Fruit fly (Drosophila melanogaster): Measurements from ENCODE around the gene CG46460.
A peak's percentile ranks its signal among the peaks of the same experiment; 100 is the strongest.

CG46460 gene

DNA sequence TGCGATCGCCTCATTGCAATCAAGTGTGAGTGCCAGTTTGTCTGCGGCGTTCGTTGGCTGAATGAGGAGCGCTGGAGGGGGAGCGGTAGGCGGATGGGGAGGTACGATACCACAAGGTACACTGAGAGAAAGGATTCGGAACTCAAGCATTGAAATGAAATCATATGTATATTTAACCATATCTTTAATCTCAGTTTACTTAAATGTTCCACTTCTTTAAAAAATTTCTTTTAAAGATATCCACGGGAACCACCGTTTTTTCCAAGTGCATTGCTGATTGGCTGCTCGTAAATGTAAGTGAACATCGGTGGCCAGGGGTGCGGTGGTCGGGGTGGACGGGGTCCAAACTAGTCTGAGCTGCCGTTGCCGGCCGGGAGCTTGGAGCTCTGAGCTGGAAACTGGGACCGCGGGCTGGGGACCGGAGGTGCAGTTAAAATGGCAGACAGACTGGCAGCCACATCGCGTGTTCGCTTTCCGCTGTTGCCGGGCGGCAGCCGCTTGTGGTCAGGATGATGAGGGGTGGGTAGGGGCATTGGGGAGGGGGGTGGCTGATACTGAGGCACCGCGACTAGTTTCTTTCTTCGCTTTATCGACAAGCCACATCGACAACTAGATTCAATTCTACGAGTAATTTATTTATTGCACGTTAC lies 1.2 kb upstream of the CG46460 start (continued):
- TF ChIP-seq Lpt (GFP tag; optimal IDR thresholded peaks at IDR 0.05), result peak; percentile 97
- TF ChIP-seq CG11762 (GFP tag; optimal IDR thresholded peaks at IDR 0.05; ENCODE audit: insufficient read depth), result peak; percentile 97
- peak; percentile 61 for TF ChIP-seq fkh (GFP tag; optimal IDR thresholded peaks at IDR 0.05)
- TF ChIP-seq dac (GFP tag; optimal IDR thresholded peaks at IDR 0.05), result peak; percentile 97
- TF ChIP-seq fd85E (GFP tag; optimal IDR thresholded peaks at IDR 0.05), result peak; percentile 80
- TF ChIP-seq Gug (GFP tag; IDR thresholded peaks at IDR 0.05), result peak; percentile 99
- peak; percentile 88 for TF ChIP-seq vri (GFP tag; optimal IDR thresholded peaks at IDR 0.05)
- TF ChIP-seq CG32006 (GFP tag; optimal IDR thresholded peaks at IDR 0.05), result peak; percentile 99
- TF ChIP-seq eg (GFP tag; IDR thresholded peaks at IDR 0.05), result peak; percentile 99
- peak; percentile 97 for TF ChIP-seq Met (GFP tag; optimal IDR thresholded peaks at IDR 0.05)
- TF ChIP-seq CG8632 (GFP tag; optimal IDR thresholded peaks at IDR 0.05), result peak; percentile 98
- TF ChIP-seq Blimp-1 (GFP tag; optimal IDR thresholded peaks at IDR 0.05), result peak; percentile 89
- peak; percentile 98 for TF ChIP-seq achi (GFP tag; optimal IDR thresholded peaks at IDR 0.05)
- peak; percentile 95 for TF ChIP-seq Sox102F (GFP tag; optimal IDR thresholded peaks at IDR 0.05)
- TF ChIP-seq CG9139 (GFP tag; optimal IDR thresholded peaks at IDR 0.05), result peak; percentile 98
- peak; percentile 87 for TF ChIP-seq Hr38 (GFP tag; optimal IDR thresholded peaks at IDR 0.05)
- peak; percentile 98 for TF ChIP-seq CG7368 (GFP tag; optimal IDR thresholded peaks at IDR 0.05)
- peak; percentile 98 to 99 for TF ChIP-seq ss (GFP tag; optimal IDR thresholded peaks at IDR 0.05)
- peak; percentile 99 for TF ChIP-seq svp (GFP tag)
- peak; percentile 97 for TF ChIP-seq CG34406 (GFP tag; optimal IDR thresholded peaks at IDR 0.05)
- peak; percentile 98 for TF ChIP-seq CG16779 (tag; optimal IDR thresholded peaks at IDR 0.05)
- peak; percentile 99 for TF ChIP-seq CG6163 (GFP tag; IDR thresholded peaks at IDR 0.05)
- peak; percentile 99 for TF ChIP-seq CG4318 (GFP tag; optimal IDR thresholded peaks at IDR 0.05)
- peak; percentile 91 for TF ChIP-seq Ets21C (GFP tag; optimal IDR thresholded peaks at IDR 0.05)
- TF ChIP-seq Eip75B (GFP tag; optimal IDR thresholded peaks at IDR 0.05), result peak; percentile 99

DNA sequence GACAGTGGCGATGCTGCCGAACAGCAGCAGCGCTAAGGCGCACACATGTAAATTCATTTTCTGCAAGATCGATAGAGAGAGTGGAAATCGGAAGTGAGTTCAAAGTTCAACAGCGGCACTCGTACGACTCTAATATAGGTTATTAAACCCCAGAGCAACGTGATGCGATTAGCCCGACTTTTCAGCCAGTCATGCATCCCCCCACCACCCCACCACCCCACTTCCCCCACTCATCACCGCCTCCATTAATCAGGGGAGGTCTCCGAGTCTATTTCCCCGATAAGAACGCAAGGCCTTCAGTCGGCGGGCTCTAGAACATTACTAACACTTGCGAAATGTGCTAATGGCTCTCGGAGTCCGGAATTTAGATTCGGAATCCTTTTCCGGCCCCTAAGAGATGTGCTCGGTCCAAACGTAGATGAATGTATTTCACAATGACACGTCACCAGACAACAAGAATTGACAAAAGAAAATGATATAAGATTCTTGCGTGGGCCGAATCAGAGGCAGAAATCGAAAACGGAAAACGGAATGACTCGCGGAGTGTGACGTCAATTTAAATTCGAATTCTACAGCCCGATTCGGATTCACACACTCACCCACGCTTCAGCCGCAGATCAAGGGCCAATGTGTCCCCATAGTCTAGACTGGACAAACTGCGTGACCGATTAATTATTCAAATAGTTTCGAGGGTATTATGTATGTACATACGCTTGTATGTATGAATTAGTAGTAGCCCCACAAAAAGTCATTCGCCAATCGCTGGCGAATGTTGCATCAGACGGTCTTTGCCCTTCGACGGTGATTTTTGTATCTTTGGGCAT lies 1.2 kb downstream of the CG46460 start:
- TF ChIP-seq CG3919 (GFP tag; optimal IDR thresholded peaks at IDR 0.05), result no peak
- TF ChIP-seq CG9139 (GFP tag; optimal IDR thresholded peaks at IDR 0.05), result no peak
- no peak for TF ChIP-seq CG3032 (tag; optimal IDR thresholded peaks at IDR 0.05)
- TF ChIP-seq Sox102F (GFP tag; optimal IDR thresholded peaks at IDR 0.05), result no peak
- no peak for TF ChIP-seq Eip78C (GFP tag)
- peak; percentile 23 for TF ChIP-seq CG6808 (GFP tag; optimal IDR thresholded peaks at IDR 0.05)
- TF ChIP-seq ss (GFP tag; optimal IDR thresholded peaks at IDR 0.05), result peak; percentile 16 to 56
- TF ChIP-seq CG6276 (GFP tag; optimal IDR thresholded peaks at IDR 0.05), result peak; percentile 49
- peak; percentile 35; the same call in 1 of the 2 replicates for TF ChIP-seq CG15336 (GFP tag; IDR thresholded peaks at IDR 0.05)
- no peak for TF ChIP-seq CG10631 (GFP tag; optimal IDR thresholded peaks at IDR 0.05)
- TF ChIP-seq pdm3 (GFP tag; optimal IDR thresholded peaks at IDR 0.05), result no peak
- TF ChIP-seq CG1621 (tag; optimal IDR thresholded peaks at IDR 0.05), result no peak
- peak; percentile 84 for TF ChIP-seq svp (GFP tag)
- no peak for TF ChIP-seq CG8632 (GFP tag; optimal IDR thresholded peaks at IDR 0.05)
- TF ChIP-seq CG16779 (tag; optimal IDR thresholded peaks at IDR 0.05), result peak; percentile 15
- 0 out of 3 replicates have a peak, but pooled peaks have one; percentile 12 for TF ChIP-seq CG6163 (GFP tag; IDR thresholded peaks at IDR 0.05)
- TF ChIP-seq CG10669 (GFP tag; optimal IDR thresholded peaks at IDR 0.05), result peak; percentile 14
- no peak for TF ChIP-seq esn (GFP tag; optimal IDR thresholded peaks at IDR 0.05)
- no peak for TF ChIP-seq Sox14 (GFP tag; optimal IDR thresholded peaks at IDR 0.05)
- no peak for TF ChIP-seq Hr4 (GFP tag; optimal IDR thresholded peaks at IDR 0.05)
- TF ChIP-seq eg (GFP tag; IDR thresholded peaks at IDR 0.05), result 0 out of 3 replicates have a peak, but pooled peaks have one; percentile 34
- no peak for TF ChIP-seq CG11902 (GFP tag; optimal IDR thresholded peaks at IDR 0.05)
- TF ChIP-seq acj6 (GFP tag; optimal IDR thresholded peaks at IDR 0.05), result no peak
